Worm (Caenorhabditis elegans): ENCODE measurements around the gene Y57G11C.38.
A peak's percentile ranks its signal among the peaks of the same experiment; 100 is the strongest.
"Not testable (repeated sequence)": the region's sequence is repeated elsewhere in the genome, so short reads cannot be mapped to it uniquely, and the experiment has no call there.

The Y57G11C.38 gene

DNA sequence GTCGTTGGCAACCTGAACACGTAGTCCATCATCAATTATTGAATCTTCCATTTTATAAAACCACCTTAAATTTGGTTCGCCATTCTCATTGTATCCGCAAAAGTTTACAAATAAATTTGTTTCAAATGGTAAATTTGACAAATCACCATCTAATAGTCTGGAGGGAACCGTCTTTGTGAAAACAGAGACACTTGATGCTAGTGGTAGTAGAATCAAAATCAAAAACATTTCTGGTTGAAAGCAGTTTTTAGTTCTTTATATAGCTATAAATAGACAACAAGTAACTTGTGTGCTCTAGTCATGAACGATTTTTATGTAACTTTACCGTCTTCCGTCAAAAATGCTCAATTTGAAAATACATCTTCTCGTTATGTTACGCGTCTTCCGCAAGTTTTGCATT, 19.2 kb upstream of the Y57G11C.38 start, which contains the start of gene Y57G11C.20:
Gene Y57G11C.20 (plus strand): TSS at position 301 of the 400 bp plus-strand sequence.
- TF ChIP-seq unc-86 (tag; optimal IDR thresholded peaks at IDR 0.05); ceh-63 (GFP tag; optimal IDR thresholded peaks at IDR 0.05); pqm-1 (tag; optimal IDR thresholded peaks at IDR 0.05): not testable (repeated sequence)

DNA sequence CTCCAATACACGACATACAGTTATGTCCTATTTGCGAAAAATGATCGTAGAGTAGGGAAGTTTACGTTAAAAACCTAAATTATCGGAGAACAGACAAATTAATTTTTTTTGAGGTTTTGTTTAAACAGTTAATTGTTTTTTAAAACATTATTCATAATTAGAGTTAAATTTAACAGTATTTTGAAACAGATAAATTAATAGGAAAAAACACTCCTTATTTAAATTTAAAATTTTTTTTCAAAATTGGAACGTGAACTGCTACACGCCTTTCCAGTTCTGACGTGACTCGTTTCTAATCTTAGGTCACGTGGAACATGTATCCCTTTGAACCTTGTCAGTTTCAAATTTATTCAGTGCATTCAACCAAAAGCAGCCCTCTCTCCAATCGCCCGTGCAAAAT, 8.5 kb upstream of the Y57G11C.38 start, which contains the start of gene Y57G11C.52:
Gene Y57G11C.52 (plus strand): TSS at position 301 of the 400 bp plus-strand sequence.
- peak; percentile 0 for TF ChIP-seq nhr-85 (tag)
- TF ChIP-seq nhr-20 (tag; optimal IDR thresholded peaks at IDR 0.05), result no peak

DNA sequence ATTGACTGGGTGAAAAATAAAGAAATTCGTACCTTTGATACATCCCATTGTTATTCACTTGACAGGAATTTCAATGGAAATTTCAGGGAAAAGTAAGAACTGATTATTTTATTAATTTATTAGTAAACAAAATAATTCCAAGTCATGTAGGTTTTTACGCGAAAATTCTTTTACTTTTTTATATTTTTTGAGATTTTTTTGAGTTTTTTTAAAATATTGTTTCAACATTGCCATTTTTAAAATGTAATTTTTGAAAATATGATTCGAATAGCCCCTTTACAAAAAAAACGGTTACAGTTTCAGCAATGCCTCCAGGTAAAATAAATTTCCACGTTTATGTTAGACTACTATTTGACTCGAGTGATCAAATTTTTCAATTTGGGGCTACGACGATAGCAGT, 556 bp upstream of the Y57G11C.38 start, which contains the start of gene Y57G11C.23:
Gene Y57G11C.23 (minus strand): TSS at position 101 of the 400 bp plus-strand sequence.
- TF ChIP-seq rnt-1 (tag; optimal IDR thresholded peaks at IDR 0.05) (no peak), ceh-90 (tag; optimal IDR thresholded peaks at IDR 0.05) (no peak), nhr-90 (tag; optimal IDR thresholded peaks at IDR 0.05; ENCODE audit: poor library complexity) (no peak), mdl-1 (tag; optimal IDR thresholded peaks at IDR 0.05) (no peak), C34B4.2 (tag; optimal IDR thresholded peaks at IDR 0.05) (no peak), fkh-4 (tag; optimal IDR thresholded peaks at IDR 0.05; ENCODE audit: borderline replicate concordance) (no peak), snu-23 (GFP tag; optimal IDR thresholded peaks at IDR 0.05) (no peak), snpc-4 (tag; optimal IDR thresholded peaks at IDR 0.05) (no peak), mep-1 (tag; optimal IDR thresholded peaks at IDR 0.05) (no peak), unc-86 (tag; optimal IDR thresholded peaks at IDR 0.05) (no peak), egl-13 (tag; optimal IDR thresholded peaks at IDR 0.05) (no peak), unc-130 (tag; optimal IDR thresholded peaks at IDR 0.05) (no peak), ceh-82 (tag; optimal IDR thresholded peaks at IDR 0.05) (no peak), lin-35 (GFP tag; optimal IDR thresholded peaks at IDR 0.05) (no peak)

DNA sequence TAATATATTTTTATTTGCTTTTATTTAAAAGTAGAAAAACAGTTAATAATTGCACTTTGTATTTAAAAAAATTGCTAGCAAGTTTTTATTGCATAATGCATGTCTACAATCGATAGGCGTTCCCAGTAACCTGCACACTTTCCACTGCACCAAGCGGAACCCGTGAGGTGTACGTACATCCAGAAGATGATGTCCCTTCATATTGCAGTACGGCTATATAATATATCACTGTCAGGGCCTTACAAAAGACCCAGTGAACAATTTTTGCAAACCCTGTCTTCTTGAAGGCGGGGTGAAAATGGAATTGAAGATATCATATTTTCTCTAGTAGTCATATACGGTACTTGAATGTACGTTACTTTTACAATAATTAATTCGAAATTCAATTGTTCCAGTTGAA, 1.5 kb downstream of the Y57G11C.38 start:
- TF ChIP-seq efl-1 (optimal IDR thresholded peaks at IDR 0.05) (no peak), efl-1 (GFP tag; optimal IDR thresholded peaks at IDR 0.05 in 1 of 2) (peak in 1 of 2 experiments; percentile 27), blmp-1 (tag; optimal IDR thresholded peaks at IDR 0.05) (no peak), snpc-4 (tag; optimal IDR thresholded peaks at IDR 0.05) (peak; percentile 22), mab-9 (GFP tag; IDR thresholded peaks at IDR 0.05) (no peak)

DNA sequence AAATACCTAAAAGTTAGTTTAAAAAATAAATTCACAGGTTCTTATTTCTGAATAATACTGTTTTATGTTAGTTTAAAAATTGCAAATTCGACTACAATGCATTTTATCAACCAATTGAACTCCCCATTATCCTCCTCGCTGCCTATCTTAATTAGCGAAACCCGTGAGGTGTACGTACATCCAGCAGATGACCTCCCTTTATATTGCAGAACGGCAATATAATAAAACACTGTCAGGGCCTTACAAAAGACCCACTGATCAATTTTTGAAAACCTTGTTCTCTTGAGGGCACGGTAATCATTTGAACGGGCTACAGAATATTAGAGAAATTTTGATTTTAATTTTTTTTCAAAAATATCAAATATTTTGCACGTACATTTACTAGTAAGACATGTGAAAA, 2.3 kb downstream of the Y57G11C.38 start:
- no peak for TF ChIP-seq hpl-2 (GFP tag; optimal IDR thresholded peaks at IDR 0.05)
- TF ChIP-seq efl-3 (GFP tag; optimal IDR thresholded peaks at IDR 0.05), result no peak
- TF ChIP-seq lin-35 (GFP tag; optimal IDR thresholded peaks at IDR 0.05), result no peak
- TF ChIP-seq pqm-1 (tag; optimal IDR thresholded peaks at IDR 0.05), result no peak
- no peak for TF ChIP-seq hlh-4 (tag; optimal IDR thresholded peaks at IDR 0.05)
- TF ChIP-seq C04F5.9 (tag; optimal IDR thresholded peaks at IDR 0.05), result no peak
- no peak for TF ChIP-seq ceh-63 (GFP tag; optimal IDR thresholded peaks at IDR 0.05)
- no peak for TF ChIP-seq nhr-12 (tag; optimal IDR thresholded peaks at IDR 0.05)
- no peak for TF ChIP-seq dpl-1 (GFP tag; optimal IDR thresholded peaks at IDR 0.05)
- no peak for TF ChIP-seq ceh-88 (GFP tag; IDR thresholded peaks at IDR 0.05)
- no peak for TF ChIP-seq tlp-1 (tag; optimal IDR thresholded peaks at IDR 0.05)
- TF ChIP-seq ces-1 (GFP tag; optimal IDR thresholded peaks at IDR 0.05), result no peak
- no peak for TF ChIP-seq pag-3 (tag; optimal IDR thresholded peaks at IDR 0.05; ENCODE audit: borderline replicate concordance, insufficient read depth)
- TF ChIP-seq elt-3 (tag; optimal IDR thresholded peaks at IDR 0.05), result no peak
- TF ChIP-seq nhr-20 (tag; optimal IDR thresholded peaks at IDR 0.05), result no peak

DNA sequence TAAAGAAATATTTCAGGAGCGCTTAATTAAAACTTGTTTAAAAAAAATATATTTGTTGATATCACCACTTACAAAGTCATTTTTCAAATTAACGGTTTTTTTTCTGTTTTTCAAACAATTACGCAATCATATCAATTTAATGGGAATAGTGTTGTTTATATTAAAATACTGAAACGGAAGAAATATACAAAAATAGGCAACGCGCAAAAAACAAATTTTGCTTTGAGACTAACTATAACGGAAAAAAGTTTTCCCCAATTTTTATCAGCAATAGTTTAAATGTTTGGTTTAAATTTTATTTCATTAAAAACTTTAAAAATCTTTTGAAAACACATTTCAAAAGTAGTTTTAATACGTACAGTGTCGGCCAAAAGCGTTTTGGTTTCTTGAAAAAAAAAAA, 6.3 kb downstream of the Y57G11C.38 start:
- TF ChIP-seq nhr-85 (tag), result no peak
- no peak for TF ChIP-seq lsy-2 (tag; optimal IDR thresholded peaks at IDR 0.05)
- no peak for TF ChIP-seq zip-4 (GFP tag; optimal IDR thresholded peaks at IDR 0.05)
- TF ChIP-seq ztf-4 (tag; optimal IDR thresholded peaks at IDR 0.05), result no peak
- no peak for TF ChIP-seq zag-1 (tag; optimal IDR thresholded peaks at IDR 0.05)
- TF ChIP-seq elt-2 (tag; optimal IDR thresholded peaks at IDR 0.05), result no peak
- TF ChIP-seq ceh-88 (GFP tag; IDR thresholded peaks at IDR 0.05), result no peak
- no peak for TF ChIP-seq efl-3 (GFP tag; optimal IDR thresholded peaks at IDR 0.05)
- no peak for TF ChIP-seq nhr-84 (tag; optimal IDR thresholded peaks at IDR 0.05)
- TF ChIP-seq aly-2 (tag; optimal IDR thresholded peaks at IDR 0.05), result no peak
- TF ChIP-seq unc-30 (tag; optimal IDR thresholded peaks at IDR 0.05), result no peak
- no peak for TF ChIP-seq snu-23 (GFP tag; optimal IDR thresholded peaks at IDR 0.05)
- TF ChIP-seq ceh-90 (tag; optimal IDR thresholded peaks at IDR 0.05), result no peak
